Worm (Caenorhabditis elegans) whole organism, late embryonic: ENCODE results near the gene C34E10.12.

Source experiments
- fkh-10 ChIP-seq: fragments of 150-350 bp; optimal IDR thresholded peaks from 2 replicates; lab custom pipeline; 2014; ENCODE audit warnings: missing biosample characterization, missing genetic modification reagents, missing genetic modification characterization
- mec-3 ChIP-seq: sonication (generic microtip); optimal IDR thresholded peaks from 2 replicates; lab custom pipeline; 2016; ENCODE audit warnings: borderline replicate concordance, missing genetic modification characterization, missing compliant biosample characterization
- pha-4 ChIP-seq: fragments of 150-350 bp; optimal IDR thresholded peaks from 2 replicates; lab custom pipeline; 2018; ENCODE audit warnings: missing biosample characterization, missing genetic modification reagents, missing genetic modification characterization
- sox-2 ChIP-seq: fragments of 200-800 bp; sonication (Bioruptor generic); IDR thresholded peaks from 2 replicates; pipeline ENCODE4 v1.3.6; 2022; ENCODE audit warnings: missing genetic modification reagents, missing genetic modification characterization, missing compliant biosample characterization

DNA sequence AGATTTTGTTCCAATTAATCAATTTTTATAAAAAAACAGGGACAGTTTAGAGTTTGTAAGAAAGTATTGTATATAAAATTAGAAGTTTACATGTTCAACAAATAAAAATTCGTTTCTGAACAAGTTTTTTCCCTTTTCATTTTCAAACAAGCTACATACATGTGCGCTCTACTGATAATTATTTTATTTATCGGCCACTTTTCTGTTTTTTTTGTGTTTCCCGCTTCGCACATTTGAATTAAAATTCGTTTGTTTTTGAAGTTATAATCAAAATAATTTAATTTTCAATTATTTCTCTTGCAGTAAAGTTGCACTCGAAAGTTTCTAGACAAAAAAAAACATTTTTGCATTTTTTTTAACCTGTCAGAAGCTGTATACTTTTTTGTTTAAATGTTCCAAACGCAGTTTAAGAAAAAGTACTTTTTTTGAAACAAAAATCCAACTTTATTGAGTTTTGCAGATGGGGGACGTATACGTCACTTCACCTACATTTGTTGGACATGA is 37.0 kb downstream of the C34E10.12 start, which contains the start of gene hira-1:
- TF ChIP-seq pha-4 (no peak), sox-2 (GFP tag; lab: Robert Waterston, UW) (no peak), fkh-10 (no peak), mec-3 (tag; lab: Kevin White, UChicago) (no peak)
